Fruit fly (Drosophila melanogaster): ENCODE results near the gene Stip1.

Stip1 gene

dm6 chr2L:297480-298284 lies 2.8 kb downstream of the Stip1 start, which contains the start of gene Pi3K21B (continued):
- TF ChIP-seq tx (GFP tag; optimal IDR thresholded peaks at IDR 0.05) (peak; percentile 90), CG3838 (GFP tag; optimal IDR thresholded peaks at IDR 0.05) (peak; percentile 75), gcm (GFP tag; optimal IDR thresholded peaks at IDR 0.05) (peak; percentile 74), NfI (GFP tag; optimal IDR thresholded peaks at IDR 0.05) (peak; percentile 92), kay (GFP tag; optimal IDR thresholded peaks at IDR 0.05) (peak; percentile 91), CG17568 (GFP tag; optimal IDR thresholded peaks at IDR 0.05) (peak; percentile 2), onecut (GFP tag; IDR thresholded peaks at IDR 0.05) (peak; percentile 74), B-H1 (GFP tag; IDR thresholded peaks at IDR 0.05) (peak; percentile 74), trem (tag; optimal IDR thresholded peaks at IDR 0.05) (peak; percentile 94), CG30431 (GFP tag; optimal IDR thresholded peaks at IDR 0.05) (peak; percentile 79), Sox100B (GFP tag; optimal IDR thresholded peaks at IDR 0.05) (peak; percentile 90), CG14667 (GFP tag; IDR thresholded peaks at IDR 0.05) (peak; percentile 66), CG14014 (GFP tag; IDR thresholded peaks at IDR 0.05) (peak; percentile 84), CG11247 (GFP tag; IDR thresholded peaks at IDR 0.05) (peak; percentile 92), nerfin-2 (GFP tag; IDR thresholded peaks at IDR 0.05; ENCODE audit: partially characterized antibody) (no peak), CG7745 (tag; optimal IDR thresholded peaks at IDR 0.05) (no peak), al (GFP tag; IDR thresholded peaks at IDR 0.05) (peak; percentile 77), CG32532 (GFP tag; IDR thresholded peaks at IDR 0.05) (peak; percentile 86), Kr (GFP tag; optimal IDR thresholded peaks at IDR 0.05) (no peak), z (GFP tag; IDR thresholded peaks at IDR 0.05) (no peak), CG10274 (GFP tag; optimal IDR thresholded peaks at IDR 0.05) (peak; percentile 50), esg (GFP tag; conservative IDR thresholded peaks at IDR 0.05) (peak; percentile 87), Ravus (GFP tag; IDR thresholded peaks at IDR 0.05) (peak; percentile 33), ATbp (GFP tag; optimal IDR thresholded peaks at IDR 0.05) (peak; percentile 51), Dref (GFP tag; IDR thresholded peaks at IDR 0.05) (peak; percentile 43), trh (GFP tag; optimal IDR thresholded peaks at IDR 0.05) (peak; percentile 78), crc (GFP tag; optimal IDR thresholded peaks at IDR 0.05) (peak; percentile 77), Fer1 (GFP tag; optimal IDR thresholded peaks at IDR 0.05) (peak; percentile 86), CG4854 (GFP tag; optimal IDR thresholded peaks at IDR 0.05) (peak; percentile 81), MTF-1 (GFP tag; optimal IDR thresholded peaks at IDR 0.05; ENCODE audit: borderline replicate concordance) (peak; percentile 35), pfk (GFP tag; optimal IDR thresholded peaks at IDR 0.05) (peak; percentile 55), H15 (GFP tag; IDR thresholded peaks at IDR 0.05) (peak; percentile 69), nmo (GFP tag; optimal IDR thresholded peaks at IDR 0.05) (peak; percentile 93), CG17359 (tag; optimal IDR thresholded peaks at IDR 0.05) (peak; percentile 87), CG3407 (GFP tag; optimal IDR thresholded peaks at IDR 0.05) (peak; percentile 77), CG6689 (GFP tag; IDR thresholded peaks at IDR 0.05) (peak; percentile 83), Vsx1 (GFP tag; optimal IDR thresholded peaks at IDR 0.05) (peak; percentile 61), sna (GFP tag; IDR thresholded peaks at IDR 0.05; ENCODE audit: partially characterized antibody) (0 out of 2 replicates have a peak, but pooled peaks have one; percentile 12), CG14710 (tag; optimal IDR thresholded peaks at IDR 0.05) (peak; percentile 95), CG7357 (GFP tag; IDR thresholded peaks at IDR 0.05) (peak; percentile 70), schlank (tag; optimal IDR thresholded peaks at IDR 0.05) (peak; percentile 38), Nf-YB (GFP tag; optimal IDR thresholded peaks at IDR 0.05) (peak; percentile 68), CG4282 (GFP tag; optimal IDR thresholded peaks at IDR 0.05) (peak; percentile 92), CG10267 (tag; optimal IDR thresholded peaks at IDR 0.05) (peak; percentile 98), CG17361 (GFP tag; IDR thresholded peaks at IDR 0.05) (peak; percentile 94), CG2120 (GFP tag; optimal IDR thresholded peaks at IDR 0.05) (peak; percentile 96), nau (GFP tag; optimal IDR thresholded peaks at IDR 0.05) (peak; percentile 54), dan (GFP tag; IDR thresholded peaks at IDR 0.05) (no peak), CG31388 (GFP tag; optimal IDR thresholded peaks at IDR 0.05) (peak; percentile 82)
